Worm (Caenorhabditis elegans): ENCODE results near the gene B0035.18.

DNA sequence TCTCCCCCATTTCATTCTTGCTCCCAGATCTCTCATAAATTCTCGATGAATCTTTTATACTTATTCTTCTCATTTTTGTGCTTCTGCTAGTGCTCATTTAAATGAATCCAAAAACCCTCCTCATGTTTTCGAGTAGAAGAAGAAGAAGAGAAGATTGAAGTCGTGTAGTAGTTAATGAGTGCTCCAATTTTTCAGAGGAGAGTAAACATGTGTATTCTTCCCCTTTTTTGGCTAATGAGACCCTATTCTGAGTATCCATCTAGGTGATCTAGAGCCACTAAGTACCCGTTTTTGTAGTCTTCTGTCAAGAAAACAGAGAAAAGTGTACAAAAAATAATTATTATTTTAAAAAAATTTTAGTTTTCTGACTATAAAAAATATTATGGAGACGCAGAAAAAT, 31.5 kb downstream of the B0035.18 start:
- TF ChIP-seq sea-1 (GFP tag; conservative IDR thresholded peaks at IDR 0.05) (no peak), F13C5.2 (tag; optimal IDR thresholded peaks at IDR 0.05) (no peak)
